Fruit fly (Drosophila melanogaster) whole organism, embryonic: ENCODE data around the gene CG32075.

ENCODE experiments used
- BEAF-32 ChIP-seq: fragments of 200-800 bp; sonication (Bioruptor generic); optimal IDR thresholded peaks from 3 replicates; lab custom pipeline; 2017; ENCODE audit warnings: missing biosample characterization, missing genetic modification characterization, mild to moderate bottlenecking, moderate library complexity, missing genetic modification reagents
- C15 ChIP-seq: fragments of 200-800 bp; sonication (Bioruptor generic); IDR thresholded peaks from 3 replicates; pipeline ENCODE4 v1.3.6; 2022; ENCODE audit warnings: missing biosample characterization, missing genetic modification characterization
- CG10565 ChIP-seq: fragments of 200-800 bp; sonication (Bioruptor generic); optimal IDR thresholded peaks from 3 replicates; lab custom pipeline; 2016; ENCODE audit warnings: missing biosample characterization, mild to moderate bottlenecking, missing genetic modification characterization
- CG11504 ChIP-seq: fragments of 200-800 bp; sonication (Bioruptor generic); optimal IDR thresholded peaks from 3 replicates; lab custom pipeline; 2019; ENCODE audit warnings: missing biosample characterization, mild to moderate bottlenecking, missing genetic modification characterization, moderate library complexity
- CG12236 ChIP-seq: fragments of 200-800 bp; sonication (Bioruptor generic); optimal IDR thresholded peaks from 2 replicates; lab custom pipeline; 2016; ENCODE audit warnings: missing biosample characterization, missing genetic modification characterization
- CG1233 ChIP-seq: fragments of 200-800 bp; sonication (Bioruptor generic); optimal IDR thresholded peaks from 4 replicates; lab custom pipeline; 2018; ENCODE audit warnings: missing biosample characterization, mild to moderate bottlenecking, missing genetic modification characterization
- CG13296 ChIP-seq: fragments of 200-800 bp; sonication (Bioruptor generic); optimal IDR thresholded peaks from 3 replicates; lab custom pipeline; 2018; ENCODE audit warnings: missing biosample characterization, mild to moderate bottlenecking, missing genetic modification characterization
- CG15269 ChIP-seq: fragments of 200-800 bp; sonication (Bioruptor generic); optimal IDR thresholded peaks from 2 replicates; lab custom pipeline; 2018; ENCODE audit warnings: missing biosample characterization, mild to moderate bottlenecking, missing genetic modification characterization, moderate library complexity
- CG1603 ChIP-seq: fragments of 200-800 bp; sonication (Bioruptor generic); optimal IDR thresholded peaks from 2 replicates; lab custom pipeline; 2019; ENCODE audit warnings: missing biosample characterization, mild to moderate bottlenecking, missing genetic modification characterization, moderate library complexity
- CG16813 ChIP-seq: fragments of 200-800 bp; sonication (Bioruptor generic); IDR thresholded peaks from 3 replicates; pipeline ENCODE4 v1.3.6; 2022; ENCODE audit warnings: missing biosample characterization, missing genetic modification characterization; ENCODE audit not compliant: partially characterized antibody
- CG16815 ChIP-seq: fragments of 200-800 bp; sonication (Bioruptor generic); optimal IDR thresholded peaks from 3 replicates; lab custom pipeline; 2017; ENCODE audit warnings: missing biosample characterization, mild to moderate bottlenecking, missing genetic modification characterization
- CG1832 ChIP-seq: fragments of 200-800 bp; sonication (Bioruptor generic); optimal IDR thresholded peaks from 2 replicates; lab custom pipeline; 2017; ENCODE audit warnings: missing biosample characterization, mild to moderate bottlenecking, missing genetic modification characterization, inconsistent platforms
- CG30020 ChIP-seq: fragments of 200-800 bp; optimal IDR thresholded peaks from 2 replicates; lab custom pipeline; 2019; ENCODE audit warnings: missing biosample characterization, mild to moderate bottlenecking, missing genetic modification characterization, moderate library complexity
- CG30431 ChIP-seq: fragments of 200-800 bp; sonication (Bioruptor generic); optimal IDR thresholded peaks from 2 replicates; lab custom pipeline; 2017; ENCODE audit warnings: missing biosample characterization, missing genetic modification characterization
- CG34224 ChIP-seq: fragments of 200-800 bp; sonication (Bioruptor generic); IDR thresholded peaks from 3 replicates; pipeline ENCODE4 v1.3.6; 2022; ENCODE audit warnings: missing biosample characterization, missing genetic modification characterization; ENCODE audit not compliant: partially characterized antibody
- CG4282 ChIP-seq: fragments of 200-800 bp; sonication (Bioruptor generic); optimal IDR thresholded peaks from 2 replicates; lab custom pipeline; 2016; ENCODE audit warnings: missing biosample characterization, missing genetic modification characterization
- CG4404 ChIP-seq: fragments of 200-800 bp; sonication (Bioruptor generic); IDR thresholded peaks from 2 replicates; pipeline ENCODE4 v1.3.6; 2022; ENCODE audit warnings: missing biosample characterization, missing genetic modification characterization
- CG4820 ChIP-seq: fragments of 200-800 bp; sonication (Bioruptor generic); optimal IDR thresholded peaks from 3 replicates; lab custom pipeline; 2016; ENCODE audit warnings: missing biosample characterization, missing genetic modification characterization
- CG6854 ChIP-seq: fragments of 200-800 bp; sonication (Bioruptor generic); optimal IDR thresholded peaks from 3 replicates; lab custom pipeline; 2017; ENCODE audit warnings: missing biosample characterization, mild to moderate bottlenecking, missing genetic modification characterization
- CG8924 ChIP-seq: fragments of 200-800 bp; optimal IDR thresholded peaks from 3 replicates; lab custom pipeline; 2019; ENCODE audit warnings: missing biosample characterization, mild to moderate bottlenecking, missing genetic modification characterization, moderate library complexity
- CG9437 ChIP-seq: fragments of 200-800 bp; sonication (Bioruptor generic); optimal IDR thresholded peaks from 2 replicates; lab custom pipeline; 2018; ENCODE audit warnings: missing biosample characterization, mild to moderate bottlenecking, missing genetic modification characterization
- Camta ChIP-seq: fragments of 200-800 bp; sonication (Bioruptor generic); optimal IDR thresholded peaks from 2 replicates; lab custom pipeline; 2016; ENCODE audit warnings: missing biosample characterization, missing genetic modification characterization
- D ChIP-seq, 2 experiments: fragments of 200-800 bp in 1 of 2; fragments of >200 bp in 1 of 2; sonication (Bioruptor generic) in 1 of 2; optimal IDR thresholded peaks; 2 replicates in 1 of 2; 3 replicates in 1 of 2; lab custom pipeline; 2017; ENCODE audit warnings: mild to moderate bottlenecking in 1 of 2, missing biosample characterization in 1 of 2, missing genetic modification characterization in 1 of 2, missing genetic modification reagents in 1 of 2
- ERR ChIP-seq: fragments of 200-800 bp; sonication (Bioruptor generic); optimal IDR thresholded peaks from 2 replicates; lab custom pipeline; 2016; ENCODE audit warnings: missing biosample characterization, missing genetic modification characterization
- Elba2 ChIP-seq: fragments of 200-800 bp; sonication (Bioruptor generic); optimal IDR thresholded peaks from 3 replicates; lab custom pipeline; 2016; ENCODE audit warnings: missing biosample characterization, missing genetic modification characterization
- GATAe ChIP-seq: fragments of 200-800 bp; sonication (Bioruptor generic); conservative IDR thresholded peaks from 2 replicates; pipeline ENCODE4 v1.3.6; 2022; ENCODE audit warnings: missing biosample characterization, missing genetic modification characterization
- Gsc ChIP-seq: fragments of 200-800 bp; sonication (Bioruptor generic); IDR thresholded peaks from 2 replicates; pipeline ENCODE4 v1.3.6; 2022; ENCODE audit warnings: missing biosample characterization, missing genetic modification characterization
- HmgD ChIP-seq: fragments of 200-800 bp; sonication (Bioruptor generic); optimal IDR thresholded peaks from 3 replicates; lab custom pipeline; 2016; ENCODE audit warnings: missing biosample characterization, missing genetic modification characterization
- Mrtf ChIP-seq: fragments of 200-800 bp; sonication (Bioruptor generic); IDR thresholded peaks from 3 replicates; pipeline ENCODE4 v1.3.6; 2022; ENCODE audit warnings: missing biosample characterization, missing genetic modification characterization
- NfI ChIP-seq: fragments of 200-800 bp; sonication (Bioruptor generic); optimal IDR thresholded peaks from 3 replicates; lab custom pipeline; 2018; ENCODE audit warnings: missing biosample characterization, mild to moderate bottlenecking, missing genetic modification characterization, moderate library complexity
- Spps ChIP-seq: fragments of 200-800 bp; sonication (Bioruptor generic); optimal IDR thresholded peaks from 2 replicates; lab custom pipeline; 2018; ENCODE audit warnings: missing biosample characterization, mild to moderate bottlenecking, missing genetic modification characterization
- Tbp ChIP-seq: fragments of >200 bp; optimal IDR thresholded peaks from 2 replicates; lab custom pipeline; 2018; ENCODE audit warnings: missing biosample characterization, missing genetic modification characterization
- YL-1 ChIP-seq: fragments of 200-800 bp; sonication (Bioruptor generic); optimal IDR thresholded peaks from 3 replicates; lab custom pipeline; 2017; ENCODE audit warnings: missing biosample characterization, mild to moderate bottlenecking, missing genetic modification characterization
- aop ChIP-seq: fragments of 200-800 bp; sonication (Bioruptor generic); IDR thresholded peaks from 2 replicates; pipeline ENCODE4 v1.3.6; 2022; ENCODE audit warnings: missing biosample characterization, missing genetic modification characterization
- cad ChIP-seq: fragments of >200 bp; optimal IDR thresholded peaks from 2 replicates; lab custom pipeline; 2017; ENCODE audit warnings: missing biosample characterization, missing genetic modification characterization
- chn ChIP-seq: fragments of 200-800 bp; sonication (Bioruptor generic); optimal IDR thresholded peaks from 2 replicates; lab custom pipeline; 2016; ENCODE audit warnings: missing biosample characterization, missing genetic modification characterization
- da ChIP-seq: fragments of 200-800 bp; sonication (Bioruptor generic); optimal IDR thresholded peaks from 2 replicates; lab custom pipeline; 2016; ENCODE audit warnings: missing biosample characterization, missing genetic modification characterization
- danr ChIP-seq: fragments of 200-800 bp; sonication (Bioruptor generic); IDR thresholded peaks from 2 replicates; pipeline ENCODE4 v1.3.6; 2022; ENCODE audit warnings: missing biosample characterization, missing genetic modification characterization
- ewg ChIP-seq: fragments of 200-800 bp; sonication (Bioruptor generic); optimal IDR thresholded peaks from 3 replicates; lab custom pipeline; 2017; ENCODE audit warnings: mild to moderate bottlenecking, missing biosample characterization, missing genetic modification reagents, missing genetic modification characterization
- ind ChIP-seq: fragments of 200-800 bp; sonication (Bioruptor generic); optimal IDR thresholded peaks from 3 replicates; lab custom pipeline; 2016; ENCODE audit warnings: missing biosample characterization, missing genetic modification characterization
- luna ChIP-seq: fragments of 200-800 bp; sonication (Bioruptor generic); optimal IDR thresholded peaks from 2 replicates; lab custom pipeline; 2016; ENCODE audit warnings: missing biosample characterization, missing genetic modification characterization
- pfk ChIP-seq: fragments of 200-800 bp; sonication (Bioruptor generic); optimal IDR thresholded peaks from 2 replicates; lab custom pipeline; 2018; ENCODE audit warnings: missing biosample characterization, mild to moderate bottlenecking, missing genetic modification characterization, moderate library complexity
- pho ChIP-seq: fragments of 200-800 bp; sonication (Bioruptor generic); optimal IDR thresholded peaks from 2 replicates; lab custom pipeline; 2016; ENCODE audit warnings: missing biosample characterization, missing genetic modification characterization
- prd ChIP-seq, 3 experiments: fragments of >200 bp in 2 of 3; fragments of 200-800 bp in 1 of 3; sonication (Bioruptor generic) in 1 of 3; optimal IDR thresholded peaks in 2 of 3; IDR thresholded peaks in 1 of 3; 2 replicates in 2 of 3; 3 replicates in 1 of 3; pipeline versions ENCODE4 v1.3.6 to Lab custom; 2017 to 2022; ENCODE audit warnings: missing biosample characterization in 1 of 3, missing genetic modification characterization in 1 of 3
- ranshi ChIP-seq: fragments of 200-800 bp; sonication (Bioruptor generic); IDR thresholded peaks from 2 replicates; pipeline ENCODE4 v1.3.6; 2022; ENCODE audit warnings: missing biosample characterization, missing genetic modification characterization
- so ChIP-seq: fragments of 200-800 bp; sonication (Bioruptor generic); IDR thresholded peaks from 3 replicates; pipeline ENCODE4 v1.3.6; 2022; ENCODE audit warnings: missing biosample characterization, missing genetic modification characterization
- stwl ChIP-seq: fragments of 200-800 bp; sonication (Bioruptor generic); optimal IDR thresholded peaks from 3 replicates; lab custom pipeline; 2018; ENCODE audit warnings: missing biosample characterization, mild to moderate bottlenecking, missing genetic modification characterization, moderate library complexity
- tin ChIP-seq: fragments of 200-800 bp; sonication (Bioruptor generic); optimal IDR thresholded peaks from 3 replicates; lab custom pipeline; 2016; ENCODE audit warnings: missing biosample characterization, missing genetic modification characterization
- tup ChIP-seq: fragments of 200-800 bp; sonication (Bioruptor generic); optimal IDR thresholded peaks from 2 replicates; lab custom pipeline; 2016; ENCODE audit warnings: missing biosample characterization, mild to moderate bottlenecking, missing genetic modification characterization, moderate library complexity

The CG32075 gene

dm6 chr3L:11084557-11085231 lies 20.0 kb upstream of the CG32075 start (continued):
- TF ChIP-seq GATAe (GFP tag; lab: Robert Waterston, UW) (peak; percentile 62), CG11504 (tag; lab: Kevin White, UChicago) (peak; percentile 97), pfk (GFP tag; lab: Kevin White, UChicago) (peak; percentile 24), danr (GFP tag; lab: Robert Waterston, UW) (peak; percentile 89), Elba2 (GFP tag; lab: Kevin White, UChicago) (peak; percentile 82), CG16813 (GFP tag; lab: Robert Waterston, UW) (no peak), chn (peak; percentile 97), pho (GFP tag; lab: Kevin White, UChicago) (peak; percentile 90), prd (optimal IDR thresholded peaks at IDR 0.05; lab: Kevin White, UChicago) (no peak), prd (GFP tag; IDR thresholded peaks at IDR 0.05; lab: Robert Waterston, UW) (peak; percentile 98), CG34224 (GFP tag; lab: Robert Waterston, UW) (no peak), C15 (GFP tag; lab: Robert Waterston, UW) (peak; percentile 81), cad (GFP tag; lab: Kevin White, UChicago) (no peak), CG12236 (GFP tag; lab: Kevin White, UChicago) (peak; percentile 98), CG8924 (tag; lab: Kevin White, UChicago) (peak; percentile 97), CG4404 (GFP tag; lab: Robert Waterston, UW) (peak; percentile 91), ERR (GFP tag; lab: Kevin White, UChicago) (peak; percentile 87), so (GFP tag; lab: Robert Waterston, UW) (peak; percentile 97), ind (peak; percentile 94), CG4282 (peak; percentile 90), Tbp (GFP tag; lab: Kevin White, UChicago) (no peak), Spps (peak; percentile 96), BEAF-32 (GFP tag; lab: Kevin White, UChicago) (peak; percentile 5), NfI (GFP tag; lab: Kevin White, UChicago) (peak; percentile 95), aop (GFP tag; lab: Robert Waterston, UW) (peak; percentile 92), CG16815 (GFP tag; lab: Kevin White, UChicago) (peak; percentile 92), D (optimal IDR thresholded peaks at IDR 0.05; lab: Kevin White, UChicago) (no peak), D (GFP tag; optimal IDR thresholded peaks at IDR 0.05; lab: Kevin White, UChicago) (peak; percentile 95), CG6854 (peak; percentile 84), stwl (peak; percentile 62), tin (peak; percentile 97), da (GFP tag; lab: Kevin White, UChicago) (peak; percentile 93), luna (peak; percentile 37), CG30431 (GFP tag; lab: Kevin White, UChicago) (peak; percentile 92), ewg (GFP tag; lab: Kevin White, UChicago) (peak; percentile 93), tup (GFP tag; lab: Kevin White, UChicago) (peak; percentile 84), CG15269 (peak; percentile 97), CG1832 (GFP tag; lab: Kevin White, UChicago) (no peak), HmgD (GFP tag; lab: Kevin White, UChicago) (peak; percentile 82), CG10565 (GFP tag; lab: Kevin White, UChicago) (peak; percentile 80), ranshi (GFP tag; lab: Robert Waterston, UW) (peak; percentile 96), CG1603 (peak; percentile 95), YL-1 (GFP tag; lab: Kevin White, UChicago) (peak; percentile 91), CG9437 (GFP tag; lab: Kevin White, UChicago) (peak; percentile 92), Camta (GFP tag; lab: Kevin White, UChicago) (peak; percentile 97), CG1233 (GFP tag; lab: Kevin White, UChicago) (peak; percentile 95), Gsc (GFP tag; lab: Robert Waterston, UW) (peak; percentile 74), CG13296 (peak; percentile 94), Mrtf (GFP tag; lab: Robert Waterston, UW) (peak; percentile 93), CG4820 (GFP tag; lab: Kevin White, UChicago) (peak; percentile 97), CG30020 (peak; percentile 82)
